Worm (Caenorhabditis elegans) whole organism, dauer: ENCODE data around the gene vamp-8.

ENCODE experiments used
- unc-62 ChIP-seq: sonication (generic microtip); optimal IDR thresholded peaks from 2 replicates; lab custom pipeline; 2017; ENCODE audit warnings: missing biosample characterization, missing genetic modification reagents, missing genetic modification characterization

vamp-8 gene

ce11 chrIV:13865172-13865571, at the start of gene vamp-8:
vamp-8 (minus strand) TSS chrIV:13865196.
- TF ChIP-seq unc-62 (GFP tag; lab: Kevin White, UChicago), result no peak

DNA sequence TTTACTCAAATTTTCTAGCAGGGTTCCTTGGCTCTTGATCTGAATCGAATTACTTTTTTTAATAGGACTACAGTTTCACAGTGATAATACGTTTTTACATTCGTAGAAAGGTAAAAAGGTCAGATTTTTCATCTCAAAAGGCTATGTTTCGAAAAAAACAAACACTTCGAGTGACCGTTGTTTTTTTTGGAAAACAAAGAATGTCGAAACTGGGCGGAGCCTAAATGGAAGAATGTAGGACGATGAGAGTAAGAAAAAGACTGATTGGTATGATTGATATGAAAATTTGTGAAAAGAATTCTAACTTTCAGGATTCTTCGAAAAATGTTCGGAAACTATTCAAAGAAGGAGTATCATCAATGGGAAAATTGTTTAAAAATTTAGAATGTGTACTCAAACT, 47.9 kb upstream of the vamp-8 start, which contains the start of gene Y37A1A.2:
Y37A1A.2 (minus strand) TSS at position 101 of the 400 bp plus-strand sequence.
- TF ChIP-seq unc-62 (GFP tag; lab: Kevin White, UChicago), result no peak

DNA sequence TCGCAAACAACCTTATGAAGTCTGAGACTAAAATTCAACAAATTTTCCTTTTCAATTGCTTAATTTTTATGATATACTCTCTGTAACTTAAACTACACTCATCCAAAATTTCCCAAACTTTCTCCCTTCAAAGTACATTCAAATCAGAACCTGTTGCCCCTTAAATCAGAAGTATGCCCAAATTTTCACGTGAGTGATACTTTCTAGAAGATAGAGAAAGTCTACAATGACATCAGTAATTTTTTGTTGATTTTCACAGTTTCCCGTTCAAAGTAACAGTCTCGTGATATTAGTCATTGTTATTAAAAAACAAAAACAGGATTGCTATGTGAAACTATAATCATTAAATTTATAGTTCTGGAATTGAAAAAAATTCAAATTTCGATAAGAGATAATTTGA, 45.9 kb upstream of the vamp-8 start:
- TF ChIP-seq unc-62 (GFP tag; lab: Kevin White, UChicago), result no peak

DNA sequence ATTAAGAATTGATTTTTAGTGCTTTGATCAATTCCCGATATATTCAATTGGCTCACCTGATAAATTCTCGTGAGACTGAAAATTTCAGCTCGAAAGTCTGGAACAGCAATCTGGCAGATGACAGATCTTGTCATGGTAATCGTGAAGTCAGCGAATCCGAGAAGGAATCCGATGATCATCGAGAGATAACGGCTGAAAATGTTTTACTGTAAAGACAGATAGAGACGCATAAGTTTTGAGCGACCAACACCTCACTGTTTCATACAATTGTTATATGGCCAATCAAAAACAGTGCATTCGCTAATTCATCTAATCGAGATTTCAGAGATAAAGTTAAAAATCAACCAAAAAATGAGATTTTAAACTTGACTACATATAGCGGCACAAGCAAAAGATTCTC, 41.4 kb upstream of the vamp-8 start:
- TF ChIP-seq unc-62 (GFP tag; lab: Kevin White, UChicago), result no peak

DNA sequence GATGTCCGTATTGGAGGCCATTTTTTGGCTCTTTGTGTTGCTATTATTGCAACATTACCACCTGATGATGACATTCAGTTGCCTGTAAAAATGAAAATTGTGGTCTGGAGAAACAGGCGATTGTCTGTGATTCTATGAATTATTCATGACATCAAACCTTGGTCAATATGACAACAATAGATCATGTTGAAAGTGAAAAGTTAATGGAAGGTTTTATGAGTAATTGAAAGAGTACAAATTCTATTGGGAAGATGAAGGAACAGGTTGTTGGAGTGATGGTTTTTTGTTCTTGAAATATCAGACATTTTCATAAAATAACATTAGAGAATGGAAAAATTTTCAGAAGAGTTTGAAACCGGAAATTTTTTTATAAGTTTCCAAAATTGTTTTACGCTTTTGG, 37.8 kb upstream of the vamp-8 start, which contains the start of gene Y37A1A.3:
Y37A1A.3 (minus strand) TSS at position 101 of the 400 bp plus-strand sequence.
- no peak for TF ChIP-seq unc-62 (GFP tag; lab: Kevin White, UChicago)

DNA sequence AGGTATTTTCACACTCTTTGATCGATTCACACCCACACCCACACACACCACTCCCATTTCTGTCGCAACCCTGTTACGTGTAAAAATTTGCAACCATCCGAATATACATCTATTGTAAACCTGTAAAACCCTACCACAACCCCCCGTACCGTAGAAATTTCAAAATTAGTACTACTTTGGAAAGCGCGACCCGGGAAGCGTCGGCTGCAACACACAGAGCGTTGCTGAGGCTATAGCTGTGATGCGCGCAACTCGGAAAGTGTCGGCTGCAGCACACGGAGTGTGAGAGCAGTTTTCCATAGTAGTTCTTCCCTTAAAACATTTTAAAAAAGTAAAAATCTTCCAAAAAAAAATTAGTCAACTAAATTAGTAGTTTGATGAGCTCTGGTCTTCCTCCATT, 28.1 kb upstream of the vamp-8 start:
- TF ChIP-seq unc-62 (GFP tag; lab: Kevin White, UChicago), result no peak

ce11 chrIV:13888164-13888518, 23.1 kb upstream of the vamp-8 start:
- no peak for TF ChIP-seq unc-62 (GFP tag; lab: Kevin White, UChicago)

ce11 chrIV:13887408-13888163, 22.6 kb upstream of the vamp-8 start, which contains the start of gene lin-66:
lin-66 (plus strand) TSS chrIV:13888079.
- no peak for TF ChIP-seq unc-62 (GFP tag; lab: Kevin White, UChicago)

- no peak for TF ChIP-seq unc-62 (GFP tag; lab: Kevin White, UChicago)
Measured at ce11 chrIV:13883922-13884321, 18.9 kb upstream of the vamp-8 start.

DNA sequence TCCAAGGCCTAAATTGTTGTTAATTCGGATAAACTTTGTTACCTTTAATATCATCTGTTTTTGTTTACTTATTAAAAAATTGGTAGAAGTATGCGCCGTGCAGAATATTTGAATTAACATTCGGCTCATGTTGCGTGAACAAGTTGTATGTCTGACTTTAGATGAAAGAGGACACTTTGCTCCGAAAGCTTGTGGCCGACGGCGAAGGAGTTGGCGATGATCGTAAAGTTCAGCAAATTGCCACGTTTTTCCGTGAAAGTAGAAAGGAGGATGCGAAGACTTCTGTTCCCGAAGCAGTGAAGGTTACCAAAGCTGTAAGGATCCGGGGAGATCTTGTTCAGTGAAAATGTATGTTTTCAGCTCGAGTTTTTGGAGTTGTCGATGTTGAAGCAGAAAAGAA, 17.6 kb upstream of the vamp-8 start, which contains the start of gene thoc-7:
thoc-7 (plus strand) TSS at position 162 of the 400 bp plus-strand sequence.
- no peak for TF ChIP-seq unc-62 (GFP tag; lab: Kevin White, UChicago)

DNA sequence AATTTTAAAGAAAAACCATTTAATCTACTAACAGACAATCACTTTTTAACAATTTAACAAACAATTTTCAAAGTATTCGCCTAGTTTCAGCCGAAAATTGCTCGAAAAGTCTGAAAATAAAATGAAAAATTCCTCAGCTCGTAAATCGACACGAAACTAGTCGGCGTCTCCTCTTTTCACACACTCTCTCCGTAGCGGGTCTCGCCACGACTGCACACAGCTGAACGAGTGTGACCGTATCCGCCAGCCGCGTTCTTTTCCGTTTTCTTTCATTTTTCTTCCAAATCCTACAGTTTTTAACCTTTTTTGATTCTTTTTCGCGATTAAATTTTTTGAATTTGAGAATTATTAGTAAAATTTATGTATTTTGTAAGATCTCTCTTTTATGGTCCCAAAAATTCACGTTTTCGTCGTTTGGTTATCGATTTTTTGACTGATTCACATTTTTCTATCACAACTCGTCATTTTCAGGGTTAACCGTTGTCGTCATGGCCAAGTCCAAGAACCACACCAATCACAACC, 16.8 kb upstream of the vamp-8 start, which contains the start of gene rpl-29:
rpl-29 (plus strand) TSS at position 472 of the 522 bp plus-strand sequence.
- no peak for TF ChIP-seq unc-62 (GFP tag; lab: Kevin White, UChicago)

ce11 chrIV:13880803-13881202, 15.8 kb upstream of the vamp-8 start:
- TF ChIP-seq unc-62 (GFP tag; lab: Kevin White, UChicago), result no peak

ce11 chrIV:13880370-13880769, 15.4 kb upstream of the vamp-8 start:
- no peak for TF ChIP-seq unc-62 (GFP tag; lab: Kevin White, UChicago)

ce11 chrIV:13879851-13880250, 14.9 kb upstream of the vamp-8 start, which contains the start of gene B0513.4:
B0513.4 (plus strand) TSS chrIV:13880151.
- TF ChIP-seq unc-62 (GFP tag; lab: Kevin White, UChicago), result no peak

DNA sequence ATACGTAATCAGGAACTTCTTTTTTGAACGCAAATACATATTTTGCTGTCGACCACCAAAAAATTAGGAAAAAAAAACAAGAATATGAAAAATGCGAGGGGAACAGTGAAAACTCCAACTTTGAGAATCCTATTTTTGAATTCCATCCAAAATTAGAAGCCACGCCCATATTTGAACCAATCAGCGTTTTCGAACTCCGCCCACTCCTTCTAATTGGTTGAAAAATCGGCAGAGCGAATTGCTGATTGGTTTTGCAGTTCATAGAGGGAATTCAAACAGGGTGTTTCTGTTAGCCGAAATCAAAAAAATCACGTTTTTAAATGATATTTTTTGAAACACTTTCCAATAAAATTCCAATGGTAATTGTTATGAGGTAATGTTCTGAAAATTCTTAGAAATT, 13.7 kb upstream of the vamp-8 start:
- TF ChIP-seq unc-62 (GFP tag; lab: Kevin White, UChicago), result no peak

DNA sequence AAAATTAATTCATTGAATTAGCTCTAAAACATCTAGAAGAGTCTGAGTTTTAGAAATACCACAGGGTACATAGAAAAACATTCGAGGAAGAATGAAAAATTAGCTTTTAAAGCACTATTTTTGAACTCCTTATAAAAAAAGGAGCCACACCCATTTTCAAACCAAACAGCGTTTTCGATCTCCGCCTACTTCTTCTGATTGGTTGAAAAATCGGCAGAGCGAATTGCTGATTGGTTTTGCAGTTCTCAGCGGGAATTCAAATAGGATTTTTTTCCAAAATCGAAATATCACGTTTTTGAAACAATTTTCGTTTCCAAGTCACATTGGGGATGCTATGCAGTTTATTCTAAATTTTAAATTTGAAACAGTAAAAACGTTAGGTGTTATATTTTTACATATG, 13.1 kb upstream of the vamp-8 start:
- TF ChIP-seq unc-62 (GFP tag; lab: Kevin White, UChicago), result no peak

DNA sequence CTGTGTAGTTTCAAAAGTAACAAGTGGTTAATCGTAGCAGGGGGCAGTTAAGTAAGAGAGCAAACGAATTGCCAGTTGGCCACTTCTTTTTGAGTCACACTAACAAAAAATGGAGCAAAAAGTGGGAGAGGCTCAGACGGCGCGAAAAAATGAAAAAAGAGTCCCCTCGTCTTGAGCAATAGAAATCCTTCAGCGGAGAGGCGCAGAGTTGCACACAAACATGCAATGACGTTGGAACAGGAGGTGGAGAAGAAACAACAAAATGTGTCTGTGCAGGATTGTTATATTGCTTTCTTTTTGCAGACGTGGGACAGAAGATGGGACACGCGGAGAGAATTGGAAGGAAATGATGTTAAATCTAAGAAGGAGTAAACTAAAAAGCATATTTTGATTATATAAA, 12.7 kb upstream of the vamp-8 start:
- no peak for TF ChIP-seq unc-62 (GFP tag; lab: Kevin White, UChicago)
